Fruit fly (Drosophila melanogaster) whole organism, embryonic: ENCODE measurements around the gene CG11905.

Experiments
- Asciz ChIP-seq: fragments of 200-800 bp; sonication (Bioruptor generic); optimal IDR thresholded peaks from 2 replicates; lab custom pipeline; 2017; ENCODE audit warnings: missing biosample characterization, mild to moderate bottlenecking, missing genetic modification characterization, missing genetic modification reagents
- CG10979 ChIP-seq: fragments of 200-800 bp; sonication (Bioruptor generic); optimal IDR thresholded peaks from 2 replicates; lab custom pipeline; 2018; ENCODE audit warnings: missing biosample characterization, mild to moderate bottlenecking, missing genetic modification characterization, moderate library complexity
- CG11247 ChIP-seq: fragments of 200-800 bp; sonication (Bioruptor generic); IDR thresholded peaks from 2 replicates; pipeline ENCODE4 v1.3.6; 2022; ENCODE audit warnings: missing biosample characterization, missing genetic modification characterization
- CG12104 ChIP-seq: fragments of 200-800 bp; sonication (Bioruptor generic); optimal IDR thresholded peaks from 3 replicates; lab custom pipeline; 2016; ENCODE audit warnings: missing biosample characterization, missing genetic modification characterization
- CG12155 ChIP-seq: fragments of 200-800 bp; sonication (Bioruptor generic); optimal IDR thresholded peaks from 3 replicates; lab custom pipeline; 2016; ENCODE audit warnings: missing biosample characterization, missing genetic modification characterization
- CG12219 ChIP-seq: fragments of 200-800 bp; sonication (Bioruptor generic); optimal IDR thresholded peaks from 3 replicates; lab custom pipeline; 2018; ENCODE audit warnings: missing biosample characterization, mild to moderate bottlenecking, missing genetic modification characterization
- CG12659 ChIP-seq: fragments of 200-800 bp; sonication (Bioruptor generic); optimal IDR thresholded peaks from 3 replicates; lab custom pipeline; 2017; ENCODE audit warnings: mild to moderate bottlenecking, missing biosample characterization, missing genetic modification reagents, missing genetic modification characterization
- CG13287 ChIP-seq: fragments of 200-800 bp; sonication (Bioruptor generic); IDR thresholded peaks from 2 replicates; pipeline ENCODE4 v1.3.6; 2022; ENCODE audit warnings: missing biosample characterization, missing genetic modification characterization; ENCODE audit not compliant: partially characterized antibody
- CG15011 ChIP-seq: fragments of 200-800 bp; sonication (Bioruptor generic); optimal IDR thresholded peaks from 3 replicates; lab custom pipeline; 2018; ENCODE audit warnings: missing biosample characterization, mild to moderate bottlenecking, missing genetic modification characterization
- CG1529 ChIP-seq: fragments of 200-800 bp; sonication (Bioruptor generic); optimal IDR thresholded peaks from 3 replicates; lab custom pipeline; 2018; ENCODE audit warnings: missing biosample characterization, missing genetic modification characterization
- CG1603 ChIP-seq: fragments of 200-800 bp; sonication (Bioruptor generic); optimal IDR thresholded peaks from 2 replicates; lab custom pipeline; 2019; ENCODE audit warnings: missing biosample characterization, mild to moderate bottlenecking, missing genetic modification characterization, moderate library complexity
- CG16779 ChIP-seq: fragments of 200-800 bp; sonication (Bioruptor generic); IDR thresholded peaks from 2 replicates; pipeline ENCODE4 v1.3.6; 2022; ENCODE audit warnings: missing biosample characterization, missing genetic modification characterization
- CG1832 ChIP-seq: fragments of 200-800 bp; sonication (Bioruptor generic); optimal IDR thresholded peaks from 2 replicates; lab custom pipeline; 2017; ENCODE audit warnings: missing biosample characterization, mild to moderate bottlenecking, missing genetic modification characterization, inconsistent platforms
- CG18599 ChIP-seq: fragments of 200-800 bp; sonication (Bioruptor generic); optimal IDR thresholded peaks from 3 replicates; lab custom pipeline; 2017; ENCODE audit warnings: missing biosample characterization, missing genetic modification characterization, mild to moderate bottlenecking, moderate library complexity, missing genetic modification reagents
- CG8281 ChIP-seq: fragments of 200-800 bp; sonication (Bioruptor generic); optimal IDR thresholded peaks from 2 replicates; lab custom pipeline; 2018; ENCODE audit warnings: missing biosample characterization, mild to moderate bottlenecking, missing genetic modification characterization, moderate library complexity
- CG8388 ChIP-seq: fragments of 200-800 bp; sonication (Bioruptor generic); optimal IDR thresholded peaks from 2 replicates; lab custom pipeline; 2019; ENCODE audit warnings: missing biosample characterization, mild to moderate bottlenecking, missing genetic modification characterization, moderate library complexity
- CG8924 ChIP-seq: fragments of 200-800 bp; optimal IDR thresholded peaks from 3 replicates; lab custom pipeline; 2019; ENCODE audit warnings: missing biosample characterization, mild to moderate bottlenecking, missing genetic modification characterization, moderate library complexity
- CHES-1-like ChIP-seq: fragments of 200-800 bp; sonication (Bioruptor generic); optimal IDR thresholded peaks from 2 replicates; lab custom pipeline; 2016; ENCODE audit warnings: missing biosample characterization, missing genetic modification characterization
- D19A ChIP-seq: fragments of 200-800 bp; optimal IDR thresholded peaks from 3 replicates; lab custom pipeline; 2019; ENCODE audit warnings: missing biosample characterization, mild to moderate bottlenecking, missing genetic modification characterization, moderate library complexity
- E2f2 ChIP-seq: fragments of 200-800 bp; sonication (Bioruptor generic); IDR thresholded peaks from 2 replicates; pipeline ENCODE4 v1.3.6; 2022; ENCODE audit warnings: missing biosample characterization, missing genetic modification characterization
- Fer3 ChIP-seq: fragments of 200-800 bp; sonication (Bioruptor generic); optimal IDR thresholded peaks from 2 replicates; lab custom pipeline; 2018; ENCODE audit warnings: missing biosample characterization, mild to moderate bottlenecking, missing genetic modification characterization, moderate library complexity
- H2.0 ChIP-seq: fragments of 200-800 bp; sonication (Bioruptor generic); IDR thresholded peaks from 2 replicates; pipeline ENCODE4 v1.3.6; 2022; ENCODE audit warnings: missing biosample characterization, missing genetic modification characterization
- Hr51 ChIP-seq, 2 experiments: fragments of 200-800 bp; sonication (Bioruptor generic); optimal IDR thresholded peaks; 2 replicates in 1 of 2; 3 replicates in 1 of 2; lab custom pipeline; 2016 to 2018; ENCODE audit warnings: missing biosample characterization in 2 of 2, missing genetic modification characterization in 2 of 2, mild to moderate bottlenecking in 1 of 2, moderate library complexity in 1 of 2
- Jarid2 ChIP-seq: fragments of 200-800 bp; sonication (Bioruptor generic); optimal IDR thresholded peaks from 3 replicates; lab custom pipeline; 2017; ENCODE audit warnings: mild to moderate bottlenecking, missing biosample characterization, missing genetic modification reagents, missing genetic modification characterization
- MTF-1 ChIP-seq: fragments of 200-800 bp; sonication (Bioruptor generic); optimal IDR thresholded peaks from 2 replicates; lab custom pipeline; 2018; ENCODE audit warnings: missing biosample characterization, mild to moderate bottlenecking, missing genetic modification characterization, borderline replicate concordance
- Meics ChIP-seq: fragments of 200-800 bp; sonication (Bioruptor generic); optimal IDR thresholded peaks from 2 replicates; lab custom pipeline; 2017; ENCODE audit warnings: missing biosample characterization, mild to moderate bottlenecking, missing genetic modification characterization
- NK7.1 ChIP-seq: fragments of 200-800 bp; sonication (Bioruptor generic); optimal IDR thresholded peaks from 3 replicates; lab custom pipeline; 2016; ENCODE audit warnings: missing biosample characterization, missing genetic modification characterization
- PHDP ChIP-seq: fragments of 200-800 bp; sonication (Bioruptor generic); optimal IDR thresholded peaks from 3 replicates; lab custom pipeline; 2018; ENCODE audit warnings: missing biosample characterization, mild to moderate bottlenecking, missing genetic modification characterization, moderate library complexity
- Pdp1 ChIP-seq, 2 experiments: fragments of 200-800 bp; sonication (Bioruptor generic); optimal IDR thresholded peaks; 3 replicates each; lab custom pipeline; 2016; ENCODE audit warnings: missing biosample characterization in 2 of 2, missing genetic modification characterization in 2 of 2, mild to moderate bottlenecking in 1 of 2, moderate library complexity in 1 of 2
- Rx ChIP-seq: fragments of 200-800 bp; sonication (Bioruptor generic); IDR thresholded peaks from 2 replicates; pipeline ENCODE4 v1.3.6; 2022; ENCODE audit warnings: missing biosample characterization, missing genetic modification characterization
- Sry-β ChIP-seq: fragments of 200-800 bp; sonication (Bioruptor generic); optimal IDR thresholded peaks from 2 replicates; lab custom pipeline; 2018; ENCODE audit warnings: missing biosample characterization, mild to moderate bottlenecking, missing genetic modification characterization, moderate library complexity
- Tbp ChIP-seq: fragments of >200 bp; optimal IDR thresholded peaks from 2 replicates; lab custom pipeline; 2018; ENCODE audit warnings: missing biosample characterization, missing genetic modification characterization
- ash1 ChIP-seq: fragments of 200-800 bp; sonication (Bioruptor generic); optimal IDR thresholded peaks from 2 replicates; lab custom pipeline; 2018; ENCODE audit warnings: missing biosample characterization, mild to moderate bottlenecking, missing genetic modification characterization
- bcd ChIP-seq: fragments of 200-800 bp; sonication (Bioruptor generic); optimal IDR thresholded peaks from 2 replicates; lab custom pipeline; 2017; ENCODE audit warnings: missing biosample characterization, mild to moderate bottlenecking, missing genetic modification characterization
- chn ChIP-seq: fragments of 200-800 bp; sonication (Bioruptor generic); optimal IDR thresholded peaks from 2 replicates; lab custom pipeline; 2016; ENCODE audit warnings: missing biosample characterization, missing genetic modification characterization
- esg ChIP-seq: fragments of 200-800 bp; sonication (Bioruptor generic); conservative IDR thresholded peaks from 2 replicates; pipeline ENCODE4 v1.3.6; 2022; ENCODE audit warnings: missing biosample characterization, missing genetic modification characterization
- fd3F ChIP-seq: fragments of 200-800 bp; sonication (Bioruptor generic); optimal IDR thresholded peaks from 2 replicates; lab custom pipeline; 2018; ENCODE audit warnings: missing biosample characterization, mild to moderate bottlenecking, missing genetic modification characterization, moderate library complexity
- klu ChIP-seq: fragments of 200-800 bp; sonication (Bioruptor generic); IDR thresholded peaks from 2 replicates; pipeline ENCODE4 v1.3.6; 2022; ENCODE audit warnings: missing biosample characterization, missing genetic modification characterization
- nerfin-2 ChIP-seq: fragments of 200-800 bp; sonication (Bioruptor generic); IDR thresholded peaks from 2 replicates; pipeline ENCODE4 v1.3.6; 2022; ENCODE audit warnings: missing biosample characterization, missing genetic modification characterization; ENCODE audit not compliant: partially characterized antibody
- repo ChIP-seq: fragments of 200-800 bp; sonication (Bioruptor generic); optimal IDR thresholded peaks from 2 replicates; lab custom pipeline; 2016; ENCODE audit warnings: missing biosample characterization, missing genetic modification characterization
- scrt ChIP-seq: fragments of 200-800 bp; sonication (Bioruptor generic); optimal IDR thresholded peaks from 2 replicates; lab custom pipeline; 2018; ENCODE audit warnings: missing biosample characterization, mild to moderate bottlenecking, missing genetic modification characterization, moderate library complexity
- sens ChIP-seq: fragments of 200-800 bp; sonication (Bioruptor generic); peaks from one replicate; lab custom pipeline; 2016; ENCODE audit warnings: missing biosample characterization, missing genetic modification characterization
- seq ChIP-seq: fragments of 200-800 bp; sonication (Bioruptor generic); IDR thresholded peaks from 2 replicates; pipeline ENCODE4 v1.3.6; 2022; ENCODE audit warnings: missing biosample characterization, missing genetic modification characterization
- sisA ChIP-seq: fragments of 200-800 bp; sonication (Bioruptor generic); IDR thresholded peaks from 2 replicates; pipeline ENCODE4 v1.3.6; 2022; ENCODE audit warnings: missing biosample characterization, missing genetic modification characterization
- stc ChIP-seq: fragments of 200-800 bp; sonication (Bioruptor generic); IDR thresholded peaks from 2 replicates; pipeline ENCODE4 v1.3.6; 2022; ENCODE audit warnings: missing biosample characterization, missing genetic modification characterization
- tap ChIP-seq: fragments of 200-800 bp; optimal IDR thresholded peaks from 3 replicates; lab custom pipeline; 2019; ENCODE audit warnings: missing biosample characterization, mild to moderate bottlenecking, missing genetic modification characterization, moderate library complexity
- toy ChIP-seq: fragments of 200-800 bp; sonication (Bioruptor generic); IDR thresholded peaks from 2 replicates; pipeline ENCODE4 v1.3.6; 2022; ENCODE audit warnings: missing biosample characterization, missing genetic modification characterization
- yki ChIP-seq: fragments of >200 bp; optimal IDR thresholded peaks from 3 replicates; lab custom pipeline; 2018

The CG11905 gene

DNA sequence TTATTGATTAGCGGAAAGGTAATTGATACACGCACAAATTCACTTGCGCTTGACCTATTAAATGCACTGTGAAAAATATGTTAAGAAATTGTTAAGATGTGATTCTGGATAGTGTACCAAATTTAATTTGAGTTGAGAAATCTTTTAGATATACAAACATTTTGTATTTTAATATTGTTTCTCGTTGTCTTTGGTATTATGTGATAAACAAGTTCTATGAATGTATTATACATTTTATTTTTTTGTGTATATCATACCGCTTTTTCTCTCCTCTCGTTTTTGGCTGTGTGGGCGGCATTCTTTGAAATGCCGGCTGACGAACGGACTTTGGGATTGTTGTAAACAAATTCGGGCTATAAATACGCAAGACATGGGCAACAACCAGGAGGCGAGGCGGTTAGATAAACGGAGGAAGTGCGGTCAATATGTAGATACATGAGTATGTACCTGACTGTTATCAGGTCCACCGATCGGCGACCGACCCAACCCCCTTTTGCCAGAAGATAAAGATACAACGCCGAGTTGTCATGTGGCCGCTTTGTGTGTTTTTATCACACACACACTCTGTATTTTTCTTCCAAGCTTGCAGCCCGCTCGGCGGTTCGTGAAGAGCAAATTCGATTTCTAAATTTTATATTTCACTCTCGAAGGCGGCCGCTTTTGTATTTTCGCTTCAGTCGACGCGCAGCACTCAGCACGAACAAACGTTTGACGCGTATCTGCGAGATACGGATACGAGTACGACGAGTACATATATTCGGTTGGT is 21.6 kb upstream of the CG11905 start (continued):
- TF ChIP-seq CG15011 (GFP tag; lab: Kevin White, UChicago), result peak; percentile 76
- TF ChIP-seq CG12155 (GFP tag; lab: Kevin White, UChicago), result peak; percentile 52
- no peak; the same call in 1 of the 2 replicates for TF ChIP-seq klu (GFP tag; lab: Robert Waterston, UW)
- TF ChIP-seq fd3F (GFP tag; lab: Kevin White, UChicago), result peak; percentile 51
- no peak for TF ChIP-seq CG1603
- TF ChIP-seq ash1 (GFP tag; lab: Kevin White, UChicago), result no peak
- no peak for TF ChIP-seq NK7.1 (GFP tag; lab: Kevin White, UChicago)
- peak; percentile 2 for TF ChIP-seq repo (GFP tag; lab: Kevin White, UChicago)
- TF ChIP-seq MTF-1 (GFP tag; lab: Kevin White, UChicago), result peak; percentile 51
- no peak for TF ChIP-seq CG8281 (tag; lab: Kevin White, UChicago)
- no peak for TF ChIP-seq nerfin-2 (GFP tag; lab: Robert Waterston, UW)
- peak; percentile 56 for TF ChIP-seq Fer3 (tag; lab: Kevin White, UChicago)
- TF ChIP-seq Meics (GFP tag; lab: Kevin White, UChicago), result peak; percentile 54
- TF ChIP-seq sisA (GFP tag; lab: Robert Waterston, UW), result peak; percentile 65
- TF ChIP-seq esg, result peak; percentile 42
- no peak for TF ChIP-seq Sry-β (GFP tag; lab: Kevin White, UChicago)
- peak; percentile 77 for TF ChIP-seq D19A
- no peak for TF ChIP-seq CG1832
- peak; percentile 59 for TF ChIP-seq bcd (GFP tag; lab: Kevin White, UChicago)
- TF ChIP-seq Hr51 (GFP tag; optimal IDR thresholded peaks at IDR 0.05; lab: Kevin White, UChicago), result peak; percentile 20 to 82
- peak; percentile 53 for TF ChIP-seq CG11247 (GFP tag; lab: Robert Waterston, UW)
- TF ChIP-seq CG10979 (tag; lab: Kevin White, UChicago), result peak; percentile 60
- TF ChIP-seq toy (GFP tag; lab: Robert Waterston, UW), result no peak
- TF ChIP-seq CG12104 (GFP tag; lab: Kevin White, UChicago), result peak; percentile 25
- peak; percentile 42; the same call in 1 of the 2 replicates for TF ChIP-seq H2.0 (GFP tag; lab: Robert Waterston, UW)
- no peak for TF ChIP-seq yki (lab: Kevin White, UChicago)
- TF ChIP-seq tap (tag; lab: Kevin White, UChicago), result peak; percentile 75
- peak; percentile 55 for TF ChIP-seq CHES-1-like (GFP tag; lab: Kevin White, UChicago)
- TF ChIP-seq CG13287 (GFP tag; lab: Robert Waterston, UW), result 0 out of 2 replicates have a peak, but pooled peaks have one; percentile 55
- TF ChIP-seq E2f2 (GFP tag; lab: Robert Waterston, UW), result peak; percentile 40; the same call in 1 of the 2 replicates
- TF ChIP-seq CG16779 (GFP tag; lab: Robert Waterston, UW), result no peak
- peak; percentile 80 for TF ChIP-seq Jarid2 (GFP tag; lab: Kevin White, UChicago)
- TF ChIP-seq chn, result peak; percentile 32
- TF ChIP-seq Tbp (GFP tag; lab: Kevin White, UChicago), result no peak
- TF ChIP-seq Pdp1 (GFP tag; optimal IDR thresholded peaks at IDR 0.05; lab: Kevin White, UChicago), result peak; percentile 24 to 38
- TF ChIP-seq Asciz (GFP tag; lab: Kevin White, UChicago), result peak; percentile 69
- TF ChIP-seq CG8924 (tag; lab: Kevin White, UChicago), result peak; percentile 85
- peak; percentile 53 for TF ChIP-seq CG12219 (GFP tag; lab: Kevin White, UChicago)
- TF ChIP-seq CG12659 (GFP tag; lab: Kevin White, UChicago), result peak; percentile 72
- TF ChIP-seq CG18599 (GFP tag; lab: Kevin White, UChicago), result peak; percentile 65
- 0 out of 2 replicates have a peak, but pooled peaks have one; percentile 31 for TF ChIP-seq Rx (GFP tag; lab: Robert Waterston, UW)
- TF ChIP-seq stc (GFP tag; lab: Robert Waterston, UW), result peak; percentile 74
- peak; percentile 85 for TF ChIP-seq PHDP (tag; lab: Kevin White, UChicago)
- TF ChIP-seq CG8388 (GFP tag; lab: Kevin White, UChicago), result peak; percentile 53
- peak; percentile 32 for TF ChIP-seq CG1529 (GFP tag; lab: Kevin White, UChicago)
- TF ChIP-seq seq (GFP tag; lab: Robert Waterston, UW), result peak; percentile 67
- TF ChIP-seq sens (GFP tag; lab: Kevin White, UChicago), result peak; percentile 95
- TF ChIP-seq scrt (GFP tag; lab: Kevin White, UChicago), result peak; percentile 10
